Fruit fly (Drosophila melanogaster) whole organism, embryonic: ENCODE measurements around the gene Hayan.

Experiments
- Adf1 ChIP-seq: fragments of 200-800 bp; sonication (Bioruptor generic); IDR thresholded peaks from 2 replicates; pipeline ENCODE4 v1.3.6; 2022; ENCODE audit warnings: missing biosample characterization, missing genetic modification characterization
- B-H2 ChIP-seq: fragments of 200-800 bp; sonication (Bioruptor generic); optimal IDR thresholded peaks from 2 replicates; lab custom pipeline; 2018; ENCODE audit warnings: missing biosample characterization, mild to moderate bottlenecking, missing genetic modification characterization
- Bgb ChIP-seq: fragments of 200-800 bp; sonication (Bioruptor generic); IDR thresholded peaks from 2 replicates; pipeline ENCODE4 v1.3.6; 2022; ENCODE audit warnings: missing biosample characterization, missing genetic modification characterization; ENCODE audit not compliant: partially characterized antibody
- CG11504 ChIP-seq: fragments of 200-800 bp; sonication (Bioruptor generic); optimal IDR thresholded peaks from 3 replicates; lab custom pipeline; 2019; ENCODE audit warnings: missing biosample characterization, mild to moderate bottlenecking, missing genetic modification characterization, moderate library complexity
- CG12769 ChIP-seq: fragments of 200-800 bp; sonication (Bioruptor generic); optimal IDR thresholded peaks from 2 replicates; lab custom pipeline; 2019; ENCODE audit warnings: missing biosample characterization, mild to moderate bottlenecking, missing genetic modification characterization, moderate library complexity
- CG14710 ChIP-seq: fragments of 200-800 bp; sonication (Bioruptor generic); optimal IDR thresholded peaks from 3 replicates; lab custom pipeline; 2019; ENCODE audit warnings: missing biosample characterization, mild to moderate bottlenecking, missing genetic modification characterization, moderate library complexity
- CG15514 ChIP-seq: fragments of 200-800 bp; sonication (Bioruptor generic); optimal IDR thresholded peaks from 3 replicates; lab custom pipeline; 2017; ENCODE audit warnings: missing biosample characterization, missing genetic modification characterization, mild to moderate bottlenecking, moderate library complexity, missing genetic modification reagents
- CG1603 ChIP-seq: fragments of 200-800 bp; sonication (Bioruptor generic); optimal IDR thresholded peaks from 2 replicates; lab custom pipeline; 2019; ENCODE audit warnings: missing biosample characterization, mild to moderate bottlenecking, missing genetic modification characterization, moderate library complexity
- CG16813 ChIP-seq: fragments of 200-800 bp; sonication (Bioruptor generic); IDR thresholded peaks from 3 replicates; pipeline ENCODE4 v1.3.6; 2022; ENCODE audit warnings: missing biosample characterization, missing genetic modification characterization; ENCODE audit not compliant: partially characterized antibody
- CG17361 ChIP-seq: fragments of 200-800 bp; sonication (Bioruptor generic); IDR thresholded peaks from 3 replicates; pipeline ENCODE4 v1.3.6; 2022; ENCODE audit warnings: missing biosample characterization, missing genetic modification characterization
- CG2120 ChIP-seq: fragments of 200-800 bp; sonication (Bioruptor generic); optimal IDR thresholded peaks from 3 replicates; lab custom pipeline; 2016; ENCODE audit warnings: missing biosample characterization, missing genetic modification characterization
- CG2199 ChIP-seq: fragments of 200-800 bp; sonication (Bioruptor generic); IDR thresholded peaks from 3 replicates; pipeline ENCODE4 v1.3.6; 2022; ENCODE audit warnings: missing biosample characterization, missing genetic modification characterization
- CG42726 ChIP-seq: fragments of 200-800 bp; sonication (Bioruptor generic); IDR thresholded peaks from 2 replicates; pipeline ENCODE4 v1.3.6; 2022; ENCODE audit warnings: missing biosample characterization, missing genetic modification characterization; ENCODE audit not compliant: partially characterized antibody
- CG4617 ChIP-seq: fragments of 200-800 bp; sonication (Bioruptor generic); optimal IDR thresholded peaks from 3 replicates; lab custom pipeline; 2016; ENCODE audit warnings: missing biosample characterization, missing genetic modification characterization, borderline replicate concordance
- CG8290 ChIP-seq, 3 experiments: fragments of 200-800 bp; sonication (Bioruptor generic); optimal IDR thresholded peaks; 2 replicates each; lab custom pipeline; 2016 to 2019; ENCODE audit warnings: missing biosample characterization in 3 of 3, missing genetic modification characterization in 3 of 3, mild to moderate bottlenecking in 2 of 3, moderate library complexity in 1 of 3
- CG8924 ChIP-seq: fragments of 200-800 bp; optimal IDR thresholded peaks from 3 replicates; lab custom pipeline; 2019; ENCODE audit warnings: missing biosample characterization, mild to moderate bottlenecking, missing genetic modification characterization, moderate library complexity
- CG9797 ChIP-seq: fragments of 200-800 bp; sonication (Bioruptor generic); optimal IDR thresholded peaks from 3 replicates; lab custom pipeline; 2018; ENCODE audit warnings: missing biosample characterization, mild to moderate bottlenecking, missing genetic modification characterization
- CTCF ChIP-seq: fragments of 200-800 bp; sonication (Bioruptor generic); optimal IDR thresholded peaks from 2 replicates; lab custom pipeline; 2017; ENCODE audit warnings: missing biosample characterization, mild to moderate bottlenecking, missing genetic modification characterization, moderate library complexity
- Dp ChIP-seq: fragments of 200-800 bp; sonication (Bioruptor generic); optimal IDR thresholded peaks from 2 replicates; lab custom pipeline; 2018; ENCODE audit warnings: missing biosample characterization, mild to moderate bottlenecking, missing genetic modification characterization, moderate library complexity
- Dref ChIP-seq: fragments of 200-800 bp; sonication (Bioruptor generic); IDR thresholded peaks from 2 replicates; pipeline ENCODE4 v1.3.6; 2022; ENCODE audit warnings: missing biosample characterization, missing genetic modification characterization
- E2f2 ChIP-seq: fragments of 200-800 bp; sonication (Bioruptor generic); IDR thresholded peaks from 2 replicates; pipeline ENCODE4 v1.3.6; 2022; ENCODE audit warnings: missing biosample characterization, missing genetic modification characterization
- Elba2 ChIP-seq: fragments of 200-800 bp; sonication (Bioruptor generic); optimal IDR thresholded peaks from 3 replicates; lab custom pipeline; 2016; ENCODE audit warnings: missing biosample characterization, missing genetic modification characterization
- Gug ChIP-seq: fragments of 200-800 bp; sonication (Bioruptor generic); IDR thresholded peaks from 4 replicates; pipeline ENCODE4 v1.3.6; 2022; ENCODE audit warnings: missing biosample characterization, missing genetic modification characterization
- HmgZ ChIP-seq: fragments of 200-800 bp; sonication (Bioruptor generic); optimal IDR thresholded peaks from 2 replicates; lab custom pipeline; 2018; ENCODE audit warnings: missing biosample characterization, mild to moderate bottlenecking, missing genetic modification characterization
- Hmr ChIP-seq: fragments of 200-800 bp; sonication (Bioruptor generic); optimal IDR thresholded peaks from 3 replicates; lab custom pipeline; 2017; ENCODE audit warnings: mild to moderate bottlenecking, missing biosample characterization, missing genetic modification reagents, missing genetic modification characterization
- MBD-R2 ChIP-seq: fragments of 200-800 bp; sonication (Bioruptor generic); IDR thresholded peaks from 2 replicates; pipeline ENCODE4 v1.3.6; 2022; ENCODE audit warnings: missing biosample characterization, missing genetic modification characterization
- MESR4 ChIP-seq: fragments of 200-800 bp; sonication (Bioruptor generic); optimal IDR thresholded peaks from 2 replicates; lab custom pipeline; 2018; ENCODE audit warnings: missing biosample characterization, mild to moderate bottlenecking, missing genetic modification characterization, moderate library complexity
- Mad ChIP-seq: fragments of 200-800 bp; sonication (Bioruptor generic); optimal IDR thresholded peaks from 2 replicates; lab custom pipeline; 2016; ENCODE audit warnings: missing biosample characterization, missing genetic modification characterization
- Max ChIP-seq: fragments of 200-800 bp; sonication (Bioruptor generic); optimal IDR thresholded peaks from 2 replicates; lab custom pipeline; 2016; ENCODE audit warnings: missing biosample characterization, mild to moderate bottlenecking, missing genetic modification characterization
- Med ChIP-seq: fragments of 200-800 bp; sonication (Bioruptor generic); peaks from one replicate; lab custom pipeline; 2016; ENCODE audit warnings: missing biosample characterization, missing genetic modification characterization, mild to moderate bottlenecking, inconsistent platforms, moderate library complexity
- Mes4 ChIP-seq: fragments of 200-800 bp; sonication (Bioruptor generic); optimal IDR thresholded peaks from 2 replicates; lab custom pipeline; 2016; ENCODE audit warnings: missing biosample characterization, missing genetic modification characterization
- Pdp1 ChIP-seq, 2 experiments: fragments of 200-800 bp; sonication (Bioruptor generic); optimal IDR thresholded peaks; 3 replicates each; lab custom pipeline; 2016; ENCODE audit warnings: missing biosample characterization in 2 of 2, missing genetic modification characterization in 2 of 2, mild to moderate bottlenecking in 1 of 2, moderate library complexity in 1 of 2
- Ravus ChIP-seq: fragments of 200-800 bp; sonication (Bioruptor generic); IDR thresholded peaks from 2 replicates; pipeline ENCODE4 v1.3.6; 2022; ENCODE audit warnings: missing biosample characterization, missing genetic modification characterization
- Rfx ChIP-seq: fragments of 200-800 bp; sonication (Bioruptor generic); IDR thresholded peaks from 2 replicates; pipeline ENCODE4 v1.3.6; 2022; ENCODE audit warnings: missing biosample characterization, missing genetic modification characterization
- crol ChIP-seq: fragments of 200-800 bp; sonication (Bioruptor generic); IDR thresholded peaks from 2 replicates; pipeline ENCODE4 v1.3.6; 2022; ENCODE audit warnings: missing biosample characterization, missing genetic modification characterization
- dati ChIP-seq: fragments of 200-800 bp; sonication (Bioruptor generic); IDR thresholded peaks from 2 replicates; pipeline ENCODE4 v1.3.6; 2022; ENCODE audit warnings: missing biosample characterization, missing genetic modification characterization
- exex ChIP-seq: fragments of 200-800 bp; sonication (Bioruptor generic); optimal IDR thresholded peaks from 4 replicates; lab custom pipeline; 2018; ENCODE audit warnings: missing biosample characterization, mild to moderate bottlenecking, missing genetic modification characterization, moderate library complexity
- fd3F ChIP-seq: fragments of 200-800 bp; sonication (Bioruptor generic); optimal IDR thresholded peaks from 2 replicates; lab custom pipeline; 2018; ENCODE audit warnings: missing biosample characterization, mild to moderate bottlenecking, missing genetic modification characterization, moderate library complexity
- ftz-f1 ChIP-seq: fragments of 200-800 bp; sonication (Bioruptor generic); optimal IDR thresholded peaks from 2 replicates; lab custom pipeline; 2016; ENCODE audit warnings: missing biosample characterization, missing genetic modification characterization
- gro ChIP-seq: fragments of 200-800 bp; sonication (Bioruptor generic); optimal IDR thresholded peaks from 2 replicates; lab custom pipeline; 2016; ENCODE audit warnings: missing biosample characterization, missing genetic modification characterization
- knrl ChIP-seq: fragments of 200-800 bp; sonication (Bioruptor generic); IDR thresholded peaks from 3 replicates; pipeline ENCODE4 v1.3.6; 2022; ENCODE audit warnings: missing biosample characterization, missing genetic modification characterization; ENCODE audit not compliant: partially characterized antibody
- pros ChIP-seq: fragments of 200-800 bp; sonication (Bioruptor generic); optimal IDR thresholded peaks from 3 replicates; lab custom pipeline; 2019; ENCODE audit warnings: missing biosample characterization, mild to moderate bottlenecking, missing genetic modification characterization, moderate library complexity
- slbo ChIP-seq: fragments of 200-800 bp; sonication (Bioruptor generic); IDR thresholded peaks from 2 replicates; pipeline ENCODE4 v1.3.6; 2022; ENCODE audit warnings: missing biosample characterization, missing genetic modification characterization
- sqz ChIP-seq: fragments of 200-800 bp; sonication (Bioruptor generic); optimal IDR thresholded peaks from 3 replicates; lab custom pipeline; 2018; ENCODE audit warnings: missing biosample characterization, mild to moderate bottlenecking, missing genetic modification characterization
- sug ChIP-seq: fragments of 200-800 bp; optimal IDR thresholded peaks from 2 replicates; lab custom pipeline; 2019; ENCODE audit warnings: missing biosample characterization, mild to moderate bottlenecking, missing genetic modification characterization, moderate library complexity
- tll ChIP-seq, 2 experiments: fragments of 200-800 bp in 1 of 2; fragments of >200 bp in 1 of 2; sonication (Bioruptor generic) in 1 of 2; optimal IDR thresholded peaks; 2 replicates each; lab custom pipeline; 2017 to 2019; ENCODE audit warnings: missing biosample characterization in 2 of 2, missing genetic modification characterization in 2 of 2, mild to moderate bottlenecking in 1 of 2, moderate library complexity in 1 of 2
- toy ChIP-seq: fragments of 200-800 bp; sonication (Bioruptor generic); IDR thresholded peaks from 2 replicates; pipeline ENCODE4 v1.3.6; 2022; ENCODE audit warnings: missing biosample characterization, missing genetic modification characterization
- trem ChIP-seq: fragments of 200-800 bp; optimal IDR thresholded peaks from 3 replicates; lab custom pipeline; 2019; ENCODE audit warnings: missing biosample characterization, mild to moderate bottlenecking, missing genetic modification characterization, moderate library complexity

Hayan gene

DNA sequence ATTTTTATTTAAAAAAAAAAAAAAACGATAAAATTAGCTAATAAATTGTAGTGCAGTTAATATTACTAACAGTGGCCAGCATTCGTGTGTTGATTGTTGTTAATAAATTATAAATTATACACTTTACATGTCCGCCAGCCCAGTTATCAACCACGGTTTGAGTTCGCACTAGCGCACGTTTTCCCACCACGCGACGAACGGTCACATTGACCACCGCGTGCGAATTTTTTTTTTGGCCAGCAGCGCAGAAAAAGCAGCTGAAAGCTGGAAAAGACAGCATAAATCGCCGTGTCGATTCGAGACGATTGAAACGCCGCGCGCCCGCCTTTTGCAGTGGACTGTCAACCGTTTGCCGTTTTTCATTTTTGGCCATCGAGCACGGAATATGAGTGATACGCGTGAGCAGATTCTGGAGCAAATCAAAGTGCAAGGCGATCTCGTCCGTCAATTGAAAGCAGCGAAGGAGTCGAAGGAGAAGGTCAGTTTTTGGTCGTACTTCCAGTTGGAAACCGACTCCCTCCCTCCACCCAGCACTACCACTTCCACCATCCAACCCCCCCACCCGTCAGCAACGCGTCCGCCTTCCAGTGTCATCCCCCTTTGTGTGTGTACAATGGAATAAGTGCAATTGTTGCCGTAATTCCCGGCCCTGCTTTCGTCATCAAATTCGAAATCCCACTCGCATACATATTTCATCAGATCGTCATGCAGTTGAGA lies 31.8 kb upstream of the Hayan start, which contains the start of the genes Bx and HisRS (continued):
- TF ChIP-seq CG42726 (GFP tag; lab: Robert Waterston, UW) (peak; percentile 59), Mes4 (GFP tag; lab: Kevin White, UChicago) (no peak), CG1603 (tag; lab: Kevin White, UChicago) (peak; percentile 66), Mad (GFP tag; lab: Kevin White, UChicago) (peak; percentile 20), E2f2 (GFP tag; lab: Robert Waterston, UW) (peak; percentile 49), Dref (peak; percentile 49), sqz (GFP tag; lab: Kevin White, UChicago) (peak; percentile 94), CG2120 (GFP tag; lab: Kevin White, UChicago) (peak; percentile 16), slbo (GFP tag; lab: Robert Waterston, UW) (0 out of 2 replicates have a peak, but pooled peaks have one; percentile 13), CG12769 (tag; lab: Kevin White, UChicago) (peak; percentile 27), tll (GFP tag; optimal IDR thresholded peaks at IDR 0.05; lab: Kevin White, UChicago) (no peak), MESR4 (GFP tag; lab: Kevin White, UChicago) (peak; percentile 9), Med (GFP tag; lab: Kevin White, UChicago) (peak; percentile 83), Max (GFP tag; lab: Kevin White, UChicago) (peak; percentile 63), CG8924 (peak; percentile 19), knrl (GFP tag; lab: Robert Waterston, UW) (peak; percentile 35; the same call in 1 of the 3 replicates), crol (GFP tag; lab: Robert Waterston, UW) (peak; percentile 82), CG14710 (tag; lab: Kevin White, UChicago) (peak; percentile 20), CG15514 (GFP tag; lab: Kevin White, UChicago) (peak; percentile 42), gro (GFP tag; lab: Kevin White, UChicago) (peak; percentile 37), dati (0 out of 2 replicates have a peak, but pooled peaks have one; percentile 15), trem (peak; percentile 9), B-H2 (GFP tag; lab: Kevin White, UChicago) (peak; percentile 21), Dp (GFP tag; lab: Kevin White, UChicago) (peak; percentile 39), pros (GFP tag; lab: Kevin White, UChicago) (peak; percentile 29), Bgb (GFP tag; lab: Robert Waterston, UW) (peak; percentile 57), sug (tag; lab: Kevin White, UChicago) (peak; percentile 5), CG9797 (peak; percentile 77), Adf1 (GFP tag; lab: Robert Waterston, UW) (peak; percentile 42), Pdp1 (GFP tag; optimal IDR thresholded peaks at IDR 0.05; lab: Kevin White, UChicago) (peak in 1 of 2 experiments; percentile 29), Elba2 (GFP tag; lab: Kevin White, UChicago) (no peak), HmgZ (tag; lab: Kevin White, UChicago) (peak; percentile 50), fd3F (GFP tag; lab: Kevin White, UChicago) (no peak), Rfx (GFP tag; lab: Robert Waterston, UW) (peak; percentile 38), MBD-R2 (GFP tag; lab: Robert Waterston, UW) (peak; percentile 80), Ravus (GFP tag; lab: Robert Waterston, UW) (no peak), CG17361 (GFP tag; lab: Robert Waterston, UW) (0 out of 3 replicates have a peak, but pooled peaks have one; percentile 20), CG2199 (GFP tag; lab: Robert Waterston, UW) (peak; percentile 38; the same call in 1 of the 3 replicates), CG4617 (peak; percentile 1), CG8290 (GFP tag; optimal IDR thresholded peaks at IDR 0.05; lab: Kevin White, UChicago) (no peak), CG8290 (tag; optimal IDR thresholded peaks at IDR 0.05; lab: Kevin White, UChicago) (peak in 1 of 2 experiments; percentile 61), CTCF (GFP tag; lab: Kevin White, UChicago) (peak; percentile 80), ftz-f1 (GFP tag; lab: Kevin White, UChicago) (peak; percentile 38), CG11504 (peak; percentile 52), Gug (GFP tag; lab: Robert Waterston, UW) (peak; percentile 27; the same call in 1 of the 4 replicates), Hmr (GFP tag; lab: Kevin White, UChicago) (peak; percentile 38), CG16813 (peak; percentile 28; the same call in 1 of the 3 replicates), exex (tag; lab: Kevin White, UChicago) (no peak), toy (GFP tag; lab: Robert Waterston, UW) (no peak)
